Worm (Caenorhabditis elegans): ENCODE data around the gene Y62H9A.1.

DNA sequence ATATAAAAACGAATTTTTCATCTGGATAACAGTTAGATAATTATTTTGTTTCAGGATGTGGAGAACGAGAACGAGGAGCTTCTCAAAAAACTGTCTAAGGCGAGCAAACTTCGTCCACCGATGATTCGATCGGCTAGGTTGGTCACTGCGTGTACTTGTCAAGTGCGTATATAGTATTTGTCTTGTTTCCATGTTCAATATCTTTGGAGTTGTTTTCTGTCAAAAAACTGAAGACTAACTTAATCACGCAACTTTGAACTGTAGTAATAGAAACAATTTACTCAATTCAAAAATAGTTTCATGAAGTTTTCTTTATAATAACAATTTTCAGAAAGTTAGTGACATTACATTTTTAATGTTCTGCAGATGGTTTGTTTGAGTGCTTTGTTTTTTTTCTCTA is 46.7 kb upstream of the Y62H9A.1 start:
- TF ChIP-seq nhr-232 (tag; optimal IDR thresholded peaks at IDR 0.05) (no peak), pat-9 (tag; optimal IDR thresholded peaks at IDR 0.05) (no peak), nfya-1 (tag; optimal IDR thresholded peaks at IDR 0.05) (no peak), ref-2 (tag; optimal IDR thresholded peaks at IDR 0.05) (no peak), sox-4 (tag; optimal IDR thresholded peaks at IDR 0.05) (no peak), che-1 (tag; optimal IDR thresholded peaks at IDR 0.05) (no peak), unc-42 (tag; optimal IDR thresholded peaks at IDR 0.05) (no peak)
